Worm (Caenorhabditis elegans) whole organism, L4 larva: Measurements from ENCODE around the gene Y37D8A.8.

Source experiments
- D1046.2 ChIP-seq: fragments of 200-800 bp; sonication (Bioruptor generic); IDR thresholded peaks from 2 replicates; pipeline ENCODE4 v1.3.6; 2022; ENCODE audit warnings: missing genetic modification characterization, missing compliant biosample characterization
- R02D3.7 ChIP-seq: fragments of 150-350 bp; sonication (generic microtip); optimal IDR thresholded peaks from 3 replicates; lab custom pipeline; 2014; ENCODE audit warnings: missing biosample characterization, missing genetic modification characterization
- ceh-20 ChIP-seq: fragments of 200-800 bp; sonication (Bioruptor generic); IDR thresholded peaks from 2 replicates; pipeline ENCODE4 v1.3.6; 2022; ENCODE audit warnings: missing genetic modification reagents, missing genetic modification characterization, missing compliant biosample characterization
- ceh-28 ChIP-seq: fragments of 150-350 bp; optimal IDR thresholded peaks from 2 replicates; lab custom pipeline; 2014; ENCODE audit warnings: missing biosample characterization, missing genetic modification reagents, missing genetic modification characterization
- ces-1 ChIP-seq: fragments of 150-350 bp; sonication (generic microtip); optimal IDR thresholded peaks from 4 replicates; lab custom pipeline; 2014; ENCODE audit warnings: missing biosample characterization, missing genetic modification reagents, missing genetic modification characterization
- dmd-8 ChIP-seq: fragments of 200-800 bp; sonication (Bioruptor generic); IDR thresholded peaks from 2 replicates; pipeline ENCODE4 v1.3.6; 2022; ENCODE audit warnings: missing genetic modification characterization, missing compliant biosample characterization
- hif-1 ChIP-seq, 2 experiments: sonication (generic microtip); optimal IDR thresholded peaks; 2 replicates each; lab custom pipeline; 2016 to 2017; ENCODE audit warnings: missing compliant biosample characterization in 2 of 2, missing genetic modification characterization in 2 of 2, missing genetic modification reagents in 2 of 2, missing genotype in 2 of 2, mild to moderate bottlenecking in 1 of 2
- lin-15B ChIP-seq: fragments of 150-350 bp; sonication (generic microtip); optimal IDR thresholded peaks from 3 replicates; lab custom pipeline; 2014; ENCODE audit warnings: missing biosample characterization, missing genetic modification characterization
- nhr-11 ChIP-seq: fragments of 150-350 bp; optimal IDR thresholded peaks from 2 replicates; lab custom pipeline; 2014; ENCODE audit warnings: missing biosample characterization, missing genetic modification characterization
- nhr-41 ChIP-seq: fragments of 200-800 bp; sonication (Bioruptor generic); IDR thresholded peaks from 2 replicates; pipeline ENCODE4 v1.3.6; 2022; ENCODE audit warnings: missing genetic modification reagents, missing genetic modification characterization, missing compliant biosample characterization
- pha-4 ChIP-seq, 2 experiments: fragments of 150-350 bp in 1 of 2; fragments of 200-800 bp in 1 of 2; sonication (Bioruptor generic) in 1 of 2; IDR thresholded peaks in 1 of 2; optimal IDR thresholded peaks in 1 of 2; 2 replicates each; pipeline versions ENCODE4 v1.3.6 to Lab custom; 2014 to 2022; ENCODE audit warnings: missing genetic modification characterization in 2 of 2, missing genetic modification reagents in 2 of 2, missing biosample characterization in 1 of 2, missing compliant biosample characterization in 1 of 2
- php-3 ChIP-seq: fragments of 200-800 bp; sonication (Bioruptor generic); IDR thresholded peaks from 2 replicates; pipeline ENCODE4 v1.3.6; 2022; ENCODE audit warnings: missing genetic modification reagents, missing genetic modification characterization, missing compliant biosample characterization
- pqm-1 ChIP-seq: sonication (generic microtip); optimal IDR thresholded peaks from 2 replicates; lab custom pipeline; 2017; ENCODE audit warnings: missing biosample characterization, missing genetic modification characterization
- set-16 ChIP-seq: fragments of 200-800 bp; sonication (Bioruptor generic); IDR thresholded peaks from 2 replicates; pipeline ENCODE4 v1.3.6; 2022; ENCODE audit warnings: missing genetic modification reagents, missing genetic modification characterization, missing compliant biosample characterization
- skn-1 ChIP-seq: fragments of 150-350 bp; optimal IDR thresholded peaks from 2 replicates; lab custom pipeline; 2014; ENCODE audit warnings: missing biosample characterization, missing genetic modification characterization
- tra-1 ChIP-seq: fragments of 200-800 bp; sonication (Bioruptor generic); IDR thresholded peaks from 2 replicates; pipeline ENCODE4 v1.3.6; 2022; ENCODE audit warnings: missing genetic modification reagents, missing genetic modification characterization, missing compliant biosample characterization
- unc-62 ChIP-seq, 3 experiments: fragments of 150-350 bp in 1 of 3; sonication (generic microtip); optimal IDR thresholded peaks in 2 of 3; peaks in 1 of 3; 1 replicate in 1 of 3; 2 replicates in 2 of 3; lab custom pipeline; 2014 to 2017; ENCODE audit warnings: missing biosample characterization in 3 of 3, missing genetic modification characterization in 3 of 3, missing genetic modification reagents in 3 of 3, missing genotype in 1 of 3
- zip-11 ChIP-seq: fragments of 200-800 bp; sonication (Bioruptor generic); IDR thresholded peaks from 2 replicates; pipeline ENCODE4 v1.3.6; 2022; ENCODE audit warnings: missing genetic modification characterization, missing compliant biosample characterization
- ztf-11 ChIP-seq: fragments of 150-350 bp; optimal IDR thresholded peaks from 2 replicates; lab custom pipeline; 2014; ENCODE audit warnings: missing biosample characterization, missing genetic modification characterization

The Y37D8A.8 gene

DNA sequence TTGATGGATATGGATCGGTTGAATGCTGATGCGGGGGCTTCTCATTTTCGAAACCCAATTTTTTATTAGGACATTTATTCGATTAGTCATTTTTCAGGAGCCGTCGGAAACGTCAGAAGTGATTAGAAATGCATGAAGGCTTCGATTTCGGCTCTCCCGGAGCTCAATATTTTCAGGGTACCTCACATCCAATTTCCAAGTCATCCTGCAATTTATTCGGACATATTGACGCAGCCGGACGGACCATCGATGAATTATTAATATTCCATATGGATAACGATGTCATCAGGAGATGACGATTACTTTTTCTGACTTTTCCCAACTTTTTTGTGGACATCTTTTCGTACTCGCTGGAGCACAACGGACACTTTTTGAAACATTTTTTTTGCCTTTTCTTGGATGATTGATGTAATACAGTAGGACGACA, 41.9 kb downstream of the Y37D8A.8 start (continued):
- TF ChIP-seq zip-11 (GFP tag; lab: Robert Waterston, UW) (no peak), ztf-11 (tag; lab: Kevin White, UChicago) (no peak), ceh-28 (no peak), pqm-1 (tag; lab: Kevin White, UChicago) (no peak), D1046.2 (no peak)

- TF ChIP-seq R02D3.7 (tag; lab: Kevin White, UChicago) (no peak), dmd-8 (GFP tag; lab: Robert Waterston, UW) (no peak), tra-1 (GFP tag; lab: Robert Waterston, UW) (no peak), php-3 (GFP tag; lab: Robert Waterston, UW) (no peak), pha-4 (GFP tag; IDR thresholded peaks at IDR 0.05; lab: Robert Waterston, UW) (no peak), pha-4 (tag; optimal IDR thresholded peaks at IDR 0.05; lab: Kevin White, UChicago) (no peak)
These were observed 42.5 kb downstream of the Y37D8A.8 start for ce11 chrIII:12907218-12907617.

- TF ChIP-seq unc-62 (GFP tag; optimal IDR thresholded peaks at IDR 0.05 in 1 of 2; lab: Kevin White, UChicago) (peak in 1 of 2 experiments; percentile 61), unc-62 (tag; optimal IDR thresholded peaks at IDR 0.05; lab: Kevin White, UChicago) (no peak), set-16 (peak; percentile 92), hif-1 (tag; optimal IDR thresholded peaks at IDR 0.05; lab: Kevin White, UChicago) (no peak)
These were observed 45.6 kb downstream of the Y37D8A.8 start, which contains the start of gene flp-14 for ce11 chrIII:12910365-12910764. Gene flp-14, plus strand, starts transcription at chrIII:12910510.

DNA sequence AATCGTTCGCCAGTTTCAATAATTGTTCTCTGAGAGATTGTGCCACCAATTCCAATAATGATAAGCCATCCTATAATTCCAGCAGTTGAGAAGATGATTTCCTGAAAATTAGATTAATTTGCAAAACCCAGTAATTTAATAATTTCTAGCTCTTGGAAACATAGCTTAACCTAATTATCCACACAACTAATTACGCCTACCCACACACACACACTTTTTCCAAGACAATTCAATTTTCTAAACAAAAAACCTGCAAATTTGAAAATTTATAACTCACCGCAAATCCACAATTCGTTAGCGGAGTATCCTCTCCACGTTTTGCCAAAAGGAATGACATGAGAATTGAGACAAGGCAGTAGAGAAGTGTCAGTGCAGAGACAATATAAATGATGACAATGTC, 51.7 kb downstream of the Y37D8A.8 start:
- TF ChIP-seq ces-1 (GFP tag; lab: Kevin White, UChicago) (peak; percentile 18), ceh-20 (GFP tag; lab: Robert Waterston, UW) (no peak), nhr-41 (GFP tag; lab: Robert Waterston, UW) (no peak), nhr-11 (tag; lab: Kevin White, UChicago) (no peak), zip-11 (GFP tag; lab: Robert Waterston, UW) (no peak), lin-15B (tag; lab: Kevin White, UChicago) (no peak), skn-1 (tag; lab: Kevin White, UChicago) (no peak)
